Fruit fly (Drosophila melanogaster) whole organism, embryonic: ENCODE results near the gene NdufV3.
A peak's percentile ranks its signal among the peaks of the same experiment; 100 is the strongest.

Source experiments
- ATbp ChIP-seq: fragments of 200-800 bp; sonication (Bioruptor generic); optimal IDR thresholded peaks from 2 replicates; lab custom pipeline; 2017; ENCODE audit warnings: missing biosample characterization, mild to moderate bottlenecking, missing genetic modification characterization, missing genetic modification reagents
- CG10267 ChIP-seq: fragments of 200-800 bp; sonication (Bioruptor generic); optimal IDR thresholded peaks from 2 replicates; lab custom pipeline; 2018; ENCODE audit warnings: missing biosample characterization, mild to moderate bottlenecking, missing genetic modification characterization, moderate library complexity
- CG10321 ChIP-seq: fragments of 200-800 bp; sonication (Bioruptor generic); IDR thresholded peaks from 2 replicates; pipeline ENCODE4 v1.3.6; 2022; ENCODE audit warnings: missing biosample characterization, missing genetic modification characterization
- CG11696 ChIP-seq: fragments of 200-800 bp; sonication (Bioruptor generic); IDR thresholded peaks from 2 replicates; pipeline ENCODE4 v1.3.6; 2022; ENCODE audit warnings: missing biosample characterization, missing genetic modification characterization
- CG12236 ChIP-seq: fragments of 200-800 bp; sonication (Bioruptor generic); optimal IDR thresholded peaks from 2 replicates; lab custom pipeline; 2016; ENCODE audit warnings: missing biosample characterization, missing genetic modification characterization
- CG12769 ChIP-seq: fragments of 200-800 bp; sonication (Bioruptor generic); optimal IDR thresholded peaks from 2 replicates; lab custom pipeline; 2019; ENCODE audit warnings: missing biosample characterization, mild to moderate bottlenecking, missing genetic modification characterization, moderate library complexity
- CG13287 ChIP-seq: fragments of 200-800 bp; sonication (Bioruptor generic); IDR thresholded peaks from 2 replicates; pipeline ENCODE4 v1.3.6; 2022; ENCODE audit warnings: missing biosample characterization, missing genetic modification characterization; ENCODE audit not compliant: partially characterized antibody
- CG13424 ChIP-seq: fragments of 200-800 bp; sonication (Bioruptor generic); optimal IDR thresholded peaks from 2 replicates; lab custom pipeline; 2019; ENCODE audit warnings: missing biosample characterization, mild to moderate bottlenecking, missing genetic modification characterization, moderate library complexity
- CG13894 ChIP-seq: fragments of 200-800 bp; sonication (Bioruptor generic); optimal IDR thresholded peaks from 3 replicates; lab custom pipeline; 2018; ENCODE audit warnings: missing biosample characterization, mild to moderate bottlenecking, missing genetic modification characterization, moderate library complexity
- CG14667 ChIP-seq: fragments of 200-800 bp; sonication (Bioruptor generic); IDR thresholded peaks from 2 replicates; pipeline ENCODE4 v1.3.6; 2022; ENCODE audit warnings: missing biosample characterization, missing genetic modification characterization
- CG15011 ChIP-seq: fragments of 200-800 bp; sonication (Bioruptor generic); optimal IDR thresholded peaks from 3 replicates; lab custom pipeline; 2018; ENCODE audit warnings: missing biosample characterization, mild to moderate bottlenecking, missing genetic modification characterization
- CG17612 ChIP-seq: fragments of 200-800 bp; sonication (Bioruptor generic); IDR thresholded peaks from 2 replicates; pipeline ENCODE4 v1.3.6; 2022; ENCODE audit warnings: missing biosample characterization, missing genetic modification characterization
- CG18011 ChIP-seq: fragments of 200-800 bp; sonication (Bioruptor generic); optimal IDR thresholded peaks from 2 replicates; lab custom pipeline; 2017; ENCODE audit warnings: missing biosample characterization, missing genetic modification characterization, mild to moderate bottlenecking, moderate library complexity, missing genotype
- CG18764 ChIP-seq: fragments of 200-800 bp; sonication (Bioruptor generic); optimal IDR thresholded peaks from 3 replicates; lab custom pipeline; 2016; ENCODE audit warnings: missing biosample characterization, missing genetic modification characterization
- CG30431 ChIP-seq: fragments of 200-800 bp; sonication (Bioruptor generic); optimal IDR thresholded peaks from 2 replicates; lab custom pipeline; 2017; ENCODE audit warnings: missing biosample characterization, missing genetic modification characterization
- CG31224 ChIP-seq: fragments of 200-800 bp; sonication (Bioruptor generic); IDR thresholded peaks from 2 replicates; pipeline ENCODE4 v1.3.6; 2022; ENCODE audit warnings: missing biosample characterization, missing genetic modification characterization
- CG31365 ChIP-seq: fragments of 200-800 bp; sonication (Bioruptor generic); optimal IDR thresholded peaks from 2 replicates; lab custom pipeline; 2018; ENCODE audit warnings: missing biosample characterization, mild to moderate bottlenecking, missing genetic modification characterization
- CG3281 ChIP-seq: fragments of 200-800 bp; sonication (Bioruptor generic); optimal IDR thresholded peaks from 3 replicates; lab custom pipeline; 2017; ENCODE audit warnings: missing biosample characterization, mild to moderate bottlenecking, missing genetic modification characterization
- CG4617 ChIP-seq: fragments of 200-800 bp; sonication (Bioruptor generic); optimal IDR thresholded peaks from 3 replicates; lab custom pipeline; 2016; ENCODE audit warnings: missing biosample characterization, missing genetic modification characterization, borderline replicate concordance
- CG5953 ChIP-seq: fragments of 200-800 bp; sonication (Bioruptor generic); IDR thresholded peaks from 2 replicates; pipeline ENCODE4 v1.3.6; 2022; ENCODE audit warnings: missing biosample characterization, missing genetic modification characterization
- CG9797 ChIP-seq: fragments of 200-800 bp; sonication (Bioruptor generic); optimal IDR thresholded peaks from 3 replicates; lab custom pipeline; 2018; ENCODE audit warnings: missing biosample characterization, mild to moderate bottlenecking, missing genetic modification characterization
- CTCF ChIP-seq: fragments of 200-800 bp; sonication (Bioruptor generic); optimal IDR thresholded peaks from 2 replicates; lab custom pipeline; 2017; ENCODE audit warnings: missing biosample characterization, mild to moderate bottlenecking, missing genetic modification characterization, moderate library complexity
- Camta ChIP-seq: fragments of 200-800 bp; sonication (Bioruptor generic); optimal IDR thresholded peaks from 2 replicates; lab custom pipeline; 2016; ENCODE audit warnings: missing biosample characterization, missing genetic modification characterization
- Dek ChIP-seq: fragments of 200-800 bp; sonication (Bioruptor generic); optimal IDR thresholded peaks from 3 replicates; lab custom pipeline; 2019; ENCODE audit warnings: missing biosample characterization, mild to moderate bottlenecking, missing genetic modification characterization, moderate library complexity
- Doc2 ChIP-seq: fragments of 200-800 bp; sonication (Bioruptor generic); IDR thresholded peaks from 2 replicates; pipeline ENCODE4 v1.3.6; 2022; ENCODE audit warnings: missing biosample characterization, missing genetic modification characterization
- Doc3 ChIP-seq: fragments of 200-800 bp; sonication (Bioruptor generic); IDR thresholded peaks from 3 replicates; pipeline ENCODE4 v1.3.6; 2022; ENCODE audit warnings: missing biosample characterization, missing genetic modification characterization; ENCODE audit not compliant: partially characterized antibody
- Elba2 ChIP-seq: fragments of 200-800 bp; sonication (Bioruptor generic); optimal IDR thresholded peaks from 3 replicates; lab custom pipeline; 2016; ENCODE audit warnings: missing biosample characterization, missing genetic modification characterization
- HLH54F ChIP-seq: fragments of 200-800 bp; sonication (Bioruptor generic); optimal IDR thresholded peaks from 3 replicates; lab custom pipeline; 2016; ENCODE audit warnings: missing biosample characterization, missing genetic modification characterization
- MESR4 ChIP-seq: fragments of 200-800 bp; sonication (Bioruptor generic); optimal IDR thresholded peaks from 2 replicates; lab custom pipeline; 2018; ENCODE audit warnings: missing biosample characterization, mild to moderate bottlenecking, missing genetic modification characterization, moderate library complexity
- Mad ChIP-seq: fragments of 200-800 bp; sonication (Bioruptor generic); optimal IDR thresholded peaks from 2 replicates; lab custom pipeline; 2016; ENCODE audit warnings: missing biosample characterization, missing genetic modification characterization
- Max ChIP-seq: fragments of 200-800 bp; sonication (Bioruptor generic); optimal IDR thresholded peaks from 2 replicates; lab custom pipeline; 2016; ENCODE audit warnings: missing biosample characterization, mild to moderate bottlenecking, missing genetic modification characterization
- Med ChIP-seq: fragments of 200-800 bp; sonication (Bioruptor generic); peaks from one replicate; lab custom pipeline; 2016; ENCODE audit warnings: missing biosample characterization, missing genetic modification characterization, mild to moderate bottlenecking, inconsistent platforms, moderate library complexity
- Mes4 ChIP-seq: fragments of 200-800 bp; sonication (Bioruptor generic); optimal IDR thresholded peaks from 2 replicates; lab custom pipeline; 2016; ENCODE audit warnings: missing biosample characterization, missing genetic modification characterization
- Opbp ChIP-seq: fragments of 200-800 bp; sonication (Bioruptor generic); IDR thresholded peaks from 3 replicates; pipeline ENCODE4 v1.3.6; 2022; ENCODE audit warnings: missing biosample characterization, missing genetic modification characterization; ENCODE audit not compliant: partially characterized antibody
- Optix ChIP-seq: fragments of 200-800 bp; sonication (Bioruptor generic); IDR thresholded peaks from 3 replicates; pipeline ENCODE4 v1.3.6; 2022; ENCODE audit warnings: missing biosample characterization, missing genetic modification characterization
- Sin3A ChIP-seq: fragments of >200 bp; optimal IDR thresholded peaks from 2 replicates; lab custom pipeline; 2018
- Spps ChIP-seq: fragments of 200-800 bp; sonication (Bioruptor generic); optimal IDR thresholded peaks from 2 replicates; lab custom pipeline; 2018; ENCODE audit warnings: missing biosample characterization, mild to moderate bottlenecking, missing genetic modification characterization
- Tbp ChIP-seq: fragments of >200 bp; optimal IDR thresholded peaks from 2 replicates; lab custom pipeline; 2018; ENCODE audit warnings: missing biosample characterization, missing genetic modification characterization
- Xrp1 ChIP-seq: fragments of 200-800 bp; sonication (Bioruptor generic); IDR thresholded peaks from 2 replicates; pipeline ENCODE4 v1.3.6; 2022; ENCODE audit warnings: missing biosample characterization, missing genetic modification characterization
- aop ChIP-seq: fragments of 200-800 bp; sonication (Bioruptor generic); IDR thresholded peaks from 2 replicates; pipeline ENCODE4 v1.3.6; 2022; ENCODE audit warnings: missing biosample characterization, missing genetic modification characterization
- cas ChIP-seq: fragments of 200-800 bp; sonication (Bioruptor generic); IDR thresholded peaks from 2 replicates; pipeline ENCODE4 v1.3.6; 2022; ENCODE audit warnings: missing biosample characterization, missing genetic modification characterization
- gsb ChIP-seq: fragments of 200-800 bp; sonication (Bioruptor generic); IDR thresholded peaks from 2 replicates; pipeline ENCODE4 v1.3.6; 2022; ENCODE audit warnings: missing biosample characterization, missing genetic modification characterization
- gt ChIP-seq: fragments of 200-800 bp; sonication (Bioruptor generic); IDR thresholded peaks from 2 replicates; pipeline ENCODE4 v1.3.6; 2022; ENCODE audit warnings: missing biosample characterization, missing genetic modification characterization
- hbn ChIP-seq: fragments of 200-800 bp; sonication (Bioruptor generic); IDR thresholded peaks from 2 replicates; pipeline ENCODE4 v1.3.6; 2022; ENCODE audit warnings: missing biosample characterization, missing genetic modification characterization; ENCODE audit not compliant: partially characterized antibody
- maf-S ChIP-seq: fragments of 200-800 bp; sonication (Bioruptor generic); optimal IDR thresholded peaks from 2 replicates; lab custom pipeline; 2016; ENCODE audit warnings: missing biosample characterization, missing genetic modification characterization
- pb ChIP-seq: fragments of 200-800 bp; sonication (Bioruptor generic); optimal IDR thresholded peaks from 3 replicates; lab custom pipeline; 2016; ENCODE audit warnings: missing biosample characterization, missing genetic modification characterization
- pzg ChIP-seq: fragments of 200-800 bp; sonication (Bioruptor generic); optimal IDR thresholded peaks from 3 replicates; lab custom pipeline; 2018; ENCODE audit warnings: missing biosample characterization, mild to moderate bottlenecking, missing genetic modification characterization, moderate library complexity
- sisA ChIP-seq: fragments of 200-800 bp; sonication (Bioruptor generic); IDR thresholded peaks from 2 replicates; pipeline ENCODE4 v1.3.6; 2022; ENCODE audit warnings: missing biosample characterization, missing genetic modification characterization
- so ChIP-seq: fragments of 200-800 bp; sonication (Bioruptor generic); IDR thresholded peaks from 3 replicates; pipeline ENCODE4 v1.3.6; 2022; ENCODE audit warnings: missing biosample characterization, missing genetic modification characterization
- stc ChIP-seq: fragments of 200-800 bp; sonication (Bioruptor generic); IDR thresholded peaks from 2 replicates; pipeline ENCODE4 v1.3.6; 2022; ENCODE audit warnings: missing biosample characterization, missing genetic modification characterization
- twi ChIP-seq: fragments of 200-800 bp; optimal IDR thresholded peaks from 2 replicates; lab custom pipeline; 2019; ENCODE audit warnings: missing biosample characterization, mild to moderate bottlenecking, missing genetic modification characterization, moderate library complexity
- usp ChIP-seq: fragments of >200 bp; optimal IDR thresholded peaks from 2 replicates; lab custom pipeline; 2017; ENCODE audit warnings: missing biosample characterization, missing genetic modification characterization
- z ChIP-seq: fragments of 200-800 bp; sonication (Bioruptor generic); IDR thresholded peaks from 3 replicates; pipeline ENCODE4 v1.3.6; 2022; ENCODE audit warnings: missing biosample characterization, missing genetic modification characterization

NdufV3 gene

DNA sequence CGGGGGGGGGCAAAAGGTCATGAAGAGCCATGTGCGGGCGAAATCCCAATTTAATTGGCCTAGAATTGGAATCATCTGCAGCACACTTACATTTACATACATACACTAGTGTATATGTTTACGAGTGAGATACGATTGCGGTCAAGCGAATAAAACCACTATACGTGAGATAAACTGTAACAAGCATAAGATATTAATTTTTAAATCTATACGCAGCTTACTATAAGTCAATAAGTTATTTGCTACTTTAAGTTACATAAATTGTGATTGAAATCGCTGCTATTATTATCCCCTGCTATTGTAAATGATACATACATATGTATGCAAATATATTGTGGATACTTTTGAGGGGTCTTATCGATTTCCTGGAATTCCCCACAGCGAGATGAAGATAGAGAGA is 29.3 kb downstream of the NdufV3 start (continued):
- TF ChIP-seq Sin3A (lab: Kevin White, UChicago) (no peak), Mes4 (no peak), CG5953 (GFP tag; lab: Robert Waterston, UW) (0 out of 2 replicates have a peak, but pooled peaks have one; percentile 35), pb (GFP tag; lab: Kevin White, UChicago) (no peak), CG13424 (tag; lab: Kevin White, UChicago) (peak; percentile 63), CG14667 (GFP tag; lab: Robert Waterston, UW) (peak; percentile 29; the same call in 1 of the 2 replicates), ATbp (GFP tag; lab: Kevin White, UChicago) (peak; percentile 23), CG13894 (tag; lab: Kevin White, UChicago) (peak; percentile 54), Tbp (no peak), CG31224 (GFP tag; lab: Robert Waterston, UW) (peak; percentile 45; the same call in 1 of the 2 replicates), usp (GFP tag; lab: Kevin White, UChicago) (no peak), Camta (GFP tag; lab: Kevin White, UChicago) (peak; percentile 8), CG4617 (no peak), twi (no peak), Doc2 (GFP tag; lab: Robert Waterston, UW) (no peak), z (GFP tag; lab: Robert Waterston, UW) (no peak), hbn (GFP tag; lab: Robert Waterston, UW) (no peak), Spps (tag; lab: Kevin White, UChicago) (no peak), CG30431 (no peak), CTCF (GFP tag; lab: Kevin White, UChicago) (no peak), CG10321 (peak; percentile 33; the same call in 1 of the 2 replicates), MESR4 (GFP tag; lab: Kevin White, UChicago) (no peak), Max (no peak), Optix (GFP tag; lab: Robert Waterston, UW) (no peak), Med (GFP tag; lab: Kevin White, UChicago) (peak; percentile 80), CG9797 (GFP tag; lab: Kevin White, UChicago) (no peak), CG18011 (GFP tag; lab: Kevin White, UChicago) (no peak), Elba2 (no peak), cas (GFP tag; lab: Robert Waterston, UW) (no peak), HLH54F (GFP tag; lab: Kevin White, UChicago) (no peak), CG11696 (peak; percentile 71), maf-S (GFP tag; lab: Kevin White, UChicago) (no peak), Xrp1 (GFP tag; lab: Robert Waterston, UW) (peak; percentile 55; the same call in 1 of the 2 replicates), CG31365 (tag; lab: Kevin White, UChicago) (no peak), CG15011 (GFP tag; lab: Kevin White, UChicago) (no peak), stc (no peak), Dek (tag; lab: Kevin White, UChicago) (peak; percentile 7), pzg (no peak), Opbp (GFP tag; lab: Robert Waterston, UW) (no peak), CG10267 (tag; lab: Kevin White, UChicago) (peak; percentile 10), so (GFP tag; lab: Robert Waterston, UW) (peak; percentile 23; the same call in 1 of the 3 replicates), gt (GFP tag; lab: Robert Waterston, UW) (no peak), aop (no peak), CG13287 (GFP tag; lab: Robert Waterston, UW) (no peak), CG17612 (GFP tag; lab: Robert Waterston, UW) (no peak), CG3281 (peak; percentile 63), gsb (no peak), Doc3 (GFP tag; lab: Robert Waterston, UW) (no peak), Mad (GFP tag; lab: Kevin White, UChicago) (no peak), sisA (peak; percentile 32; the same call in 1 of the 2 replicates), CG18764 (GFP tag; lab: Kevin White, UChicago) (no peak), CG12769 (tag; lab: Kevin White, UChicago) (peak; percentile 80), CG12236 (GFP tag; lab: Kevin White, UChicago) (no peak)
